Worm (Caenorhabditis elegans) whole organism, young adult: ENCODE measurements around the gene Y12A6A.1.

Source experiments
- madf-6 ChIP-seq: fragments of 200-800 bp; sonication (Bioruptor generic); IDR thresholded peaks from 2 replicates; pipeline ENCODE4 v1.3.6; 2022; ENCODE audit warnings: missing genetic modification reagents, missing genetic modification characterization, missing compliant biosample characterization
- nhr-27 ChIP-seq: fragments of 200-800 bp; sonication (Bioruptor generic); optimal IDR thresholded peaks from 2 replicates; lab custom pipeline; 2018; ENCODE audit warnings: mild to moderate bottlenecking, missing genetic modification characterization, moderate library complexity, missing compliant biosample characterization
- pbrm-1 ChIP-seq: fragments of 200-800 bp; sonication (Bioruptor generic); IDR thresholded peaks from 2 replicates; pipeline ENCODE4 v1.3.6; 2022; ENCODE audit warnings: missing genetic modification reagents, missing genetic modification characterization, missing compliant biosample characterization
- pha-4 ChIP-seq: fragments of 150-350 bp; sonication (generic microtip); optimal IDR thresholded peaks from 2 replicates; lab custom pipeline; 2014; ENCODE audit warnings: missing biosample characterization, missing genetic modification reagents, missing genetic modification characterization
- snpc-3.4 ChIP-seq: sonication (generic microtip); optimal IDR thresholded peaks from 2 replicates; lab custom pipeline; 2017; ENCODE audit warnings: missing genetic modification characterization, mild to moderate bottlenecking, missing compliant biosample characterization, antibody characterized with exemption, moderate library complexity, missing genotype, missing genetic modification reagents
- zim-3 ChIP-seq: sonication (generic microtip); optimal IDR thresholded peaks from 2 replicates; lab custom pipeline; 2017; ENCODE audit warnings: mild to moderate bottlenecking, missing genetic modification characterization, moderate library complexity, missing compliant biosample characterization
- ztf-18 ChIP-seq: sonication (generic microtip); optimal IDR thresholded peaks from 2 replicates; lab custom pipeline; 2016; ENCODE audit warnings: missing genotype, mild to moderate bottlenecking, missing genetic modification characterization, missing compliant biosample characterization

DNA sequence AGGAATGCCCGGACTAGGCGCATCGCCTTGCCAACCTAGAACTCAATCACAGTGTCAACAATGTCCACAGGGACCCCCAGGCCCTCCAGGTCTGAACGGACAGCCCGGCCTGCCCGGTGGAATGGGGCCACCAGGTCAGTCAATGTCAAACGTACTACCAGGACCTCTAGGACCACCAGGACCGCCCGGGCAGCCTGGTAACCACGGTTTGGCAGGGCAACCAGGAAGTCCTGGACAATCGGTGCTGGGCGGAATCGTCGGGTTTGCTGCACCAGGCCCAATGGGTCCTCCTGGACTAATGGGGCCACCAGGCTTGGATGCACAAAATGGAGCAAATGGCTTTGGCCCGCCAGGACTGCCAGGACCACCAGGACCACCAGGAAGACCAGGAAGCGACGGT, 30.8 kb downstream of the Y12A6A.1 start:
- TF ChIP-seq pbrm-1 (GFP tag; lab: Robert Waterston, UW) (no peak), pha-4 (tag; lab: Kevin White, UChicago) (no peak), nhr-27 (tag; lab: Kevin White, UChicago) (no peak), snpc-3.4 (no peak), zim-3 (tag; lab: Kevin White, UChicago) (no peak), madf-6 (no peak), ztf-18 (tag; lab: Kevin White, UChicago) (no peak)
